Worm (Caenorhabditis elegans) whole organism, young adult: ENCODE measurements around the gene gex-5.

ENCODE experiments used
- B0336.3 ChIP-seq: fragments of 200-800 bp; sonication (Bioruptor generic); IDR thresholded peaks from 2 replicates; pipeline ENCODE4 v1.3.6; 2022; ENCODE audit warnings: missing genetic modification characterization, missing compliant biosample characterization
- C06A6.2 ChIP-seq: fragments of 200-800 bp; sonication (Bioruptor generic); conservative IDR thresholded peaks from 2 replicates; pipeline ENCODE4 v1.3.6; 2022; ENCODE audit warnings: missing genetic modification characterization, missing compliant biosample characterization
- D2030.7 ChIP-seq: fragments of 200-800 bp; sonication (Bioruptor generic); IDR thresholded peaks from 2 replicates; pipeline ENCODE4 v1.3.6; 2022; ENCODE audit warnings: missing genetic modification reagents, missing genetic modification characterization, missing compliant biosample characterization
- F10E7.11 ChIP-seq: sonication (generic microtip); optimal IDR thresholded peaks from 2 replicates; lab custom pipeline; 2017; ENCODE audit warnings: mild to moderate bottlenecking, missing genetic modification characterization, moderate library complexity, missing compliant biosample characterization
- F23B12.7 ChIP-seq: sonication (generic microtip); optimal IDR thresholded peaks from 2 replicates; lab custom pipeline; 2017; ENCODE audit warnings: missing genetic modification characterization, mild to moderate bottlenecking, missing compliant biosample characterization, antibody characterized with exemption, moderate library complexity; ENCODE audit not compliant: insufficient read depth
- F33H1.4 ChIP-seq: fragments of 200-800 bp; sonication (Bioruptor generic); IDR thresholded peaks from 2 replicates; pipeline ENCODE4 v1.3.6; 2022; ENCODE audit warnings: missing genetic modification reagents, missing genetic modification characterization, missing compliant biosample characterization
- F39B2.1 ChIP-seq: fragments of 200-800 bp; sonication (Bioruptor generic); IDR thresholded peaks from 2 replicates; pipeline ENCODE4 v1.3.6; 2022; ENCODE audit warnings: missing genetic modification reagents, missing genetic modification characterization, missing compliant biosample characterization
- K11D2.4 ChIP-seq: fragments of 200-800 bp; sonication (Bioruptor generic); IDR thresholded peaks from 2 replicates; pipeline ENCODE4 v1.3.6; 2022; ENCODE audit warnings: missing genetic modification reagents, missing genetic modification characterization, missing compliant biosample characterization
- T07F8.4 ChIP-seq: sonication (generic microtip); optimal IDR thresholded peaks from 2 replicates; lab custom pipeline; 2016; ENCODE audit warnings: mild to moderate bottlenecking, missing genetic modification characterization, moderate library complexity, missing compliant biosample characterization
- T26A5.8 ChIP-seq: sonication (generic microtip); optimal IDR thresholded peaks from 2 replicates; lab custom pipeline; 2016; ENCODE audit warnings: missing genetic modification characterization, missing compliant biosample characterization
- Y95B8A.8 ChIP-seq: fragments of 200-800 bp; sonication (Bioruptor generic); IDR thresholded peaks from 2 replicates; pipeline ENCODE4 v1.3.6; 2022; ENCODE audit warnings: missing genetic modification reagents, missing genetic modification characterization, missing compliant biosample characterization
- ZK185.1 ChIP-seq: sonication (generic microtip); optimal IDR thresholded peaks from 2 replicates; lab custom pipeline; 2016; ENCODE audit warnings: mild to moderate bottlenecking, missing genetic modification characterization, missing compliant biosample characterization; ENCODE audit not compliant: poor library complexity, severe bottlenecking
- akir-1 ChIP-seq: fragments of 200-800 bp; sonication (Bioruptor generic); optimal IDR thresholded peaks from 2 replicates; lab custom pipeline; 2018; ENCODE audit warnings: mild to moderate bottlenecking, missing genetic modification characterization, moderate library complexity, missing compliant biosample characterization
- ama-1 ChIP-seq, 3 experiments: fragments of 150-350 bp in 1 of 3; sonication (generic microtip) in 2 of 3; optimal IDR thresholded peaks; 2 replicates each; lab custom pipeline; 2014 to 2018; ENCODE audit warnings: missing biosample characterization in 2 of 3, missing genetic modification characterization in 2 of 3, missing genetic modification reagents in 2 of 3
- attf-3 ChIP-seq: fragments of 200-800 bp; sonication (Bioruptor generic); conservative IDR thresholded peaks from 2 replicates; pipeline ENCODE4 v1.3.6; 2022; ENCODE audit warnings: missing genetic modification reagents, missing genetic modification characterization, missing compliant biosample characterization
- bed-2 ChIP-seq: fragments of 200-800 bp; sonication (Bioruptor generic); IDR thresholded peaks from 2 replicates; pipeline ENCODE4 v1.3.6; 2022; ENCODE audit warnings: missing genetic modification reagents, missing genetic modification characterization, missing compliant biosample characterization
- cebp-2 ChIP-seq: fragments of 200-800 bp; sonication (Bioruptor generic); IDR thresholded peaks from 2 replicates; pipeline ENCODE4 v1.3.6; 2022; ENCODE audit warnings: missing genetic modification characterization, missing compliant biosample characterization
- ceh-100 ChIP-seq: fragments of 200-800 bp; sonication (Bioruptor generic); IDR thresholded peaks from 2 replicates; pipeline ENCODE4 v1.3.6; 2022; ENCODE audit warnings: missing genetic modification reagents, missing genetic modification characterization, missing compliant biosample characterization
- ceh-58 ChIP-seq: fragments of 200-800 bp; sonication (Bioruptor generic); IDR thresholded peaks from 2 replicates; pipeline ENCODE4 v1.3.6; 2022; ENCODE audit warnings: missing genetic modification characterization, missing compliant biosample characterization
- ceh-91 ChIP-seq: fragments of 200-800 bp; sonication (Bioruptor generic); IDR thresholded peaks from 2 replicates; pipeline ENCODE4 v1.3.6; 2022; ENCODE audit warnings: missing genetic modification reagents, missing genetic modification characterization, missing compliant biosample characterization
- dox-1 ChIP-seq: fragments of 200-800 bp; sonication (Bioruptor generic); IDR thresholded peaks from 2 replicates; pipeline ENCODE4 v1.3.6; 2022; ENCODE audit warnings: missing genetic modification reagents, missing genetic modification characterization, missing compliant biosample characterization
- dpff-1 ChIP-seq: sonication (generic microtip); optimal IDR thresholded peaks from 2 replicates; lab custom pipeline; 2017; ENCODE audit warnings: mild to moderate bottlenecking, missing genetic modification characterization, missing compliant biosample characterization
- egl-18 ChIP-seq: fragments of 200-800 bp; sonication (Bioruptor generic); IDR thresholded peaks from 2 replicates; pipeline ENCODE4 v1.3.6; 2022; ENCODE audit warnings: missing genetic modification reagents, missing genetic modification characterization, missing compliant biosample characterization
- ekl-4 ChIP-seq: fragments of 200-800 bp; sonication (Bioruptor generic); IDR thresholded peaks from 2 replicates; pipeline ENCODE4 v1.3.6; 2022; ENCODE audit warnings: missing genetic modification reagents, missing genetic modification characterization, missing compliant biosample characterization
- hmg-1.2 ChIP-seq: fragments of 200-800 bp; sonication (Bioruptor generic); IDR thresholded peaks from 2 replicates; pipeline ENCODE4 v1.3.6; 2022; ENCODE audit warnings: missing genetic modification reagents, missing genetic modification characterization, missing compliant biosample characterization
- hmg-20 ChIP-seq: fragments of 200-800 bp; sonication (Bioruptor generic); IDR thresholded peaks from 2 replicates; pipeline ENCODE4 v1.3.6; 2022; ENCODE audit warnings: missing genetic modification reagents, missing genetic modification characterization, missing compliant biosample characterization
- hsf-1 ChIP-seq: fragments of 200-800 bp; sonication (Bioruptor generic); IDR thresholded peaks from 2 replicates; pipeline ENCODE4 v1.3.6; 2022; ENCODE audit warnings: missing genetic modification reagents, missing genetic modification characterization, missing compliant biosample characterization
- lin-35 ChIP-seq, 3 experiments: fragments of 150-350 bp in 2 of 3; sonication (generic microtip) in 1 of 3; optimal IDR thresholded peaks; 2 replicates each; lab custom pipeline; 2014 to 2018; ENCODE audit warnings: missing biosample characterization in 3 of 3, missing genetic modification characterization in 3 of 3, missing genetic modification reagents in 3 of 3
- lsl-1 ChIP-seq: fragments of 200-800 bp; sonication (Bioruptor generic); optimal IDR thresholded peaks from 2 replicates; lab custom pipeline; 2018; ENCODE audit warnings: mild to moderate bottlenecking, missing genetic modification characterization, moderate library complexity, missing compliant biosample characterization
- madf-10 ChIP-seq: sonication (generic microtip); optimal IDR thresholded peaks from 2 replicates; lab custom pipeline; 2016; ENCODE audit warnings: mild to moderate bottlenecking, missing genetic modification characterization, missing compliant biosample characterization
- madf-3 ChIP-seq: fragments of 200-800 bp; sonication (Bioruptor generic); IDR thresholded peaks from 2 replicates; pipeline ENCODE4 v1.3.6; 2022; ENCODE audit warnings: missing genetic modification reagents, missing genetic modification characterization, missing compliant biosample characterization
- madf-6 ChIP-seq: fragments of 200-800 bp; sonication (Bioruptor generic); IDR thresholded peaks from 2 replicates; pipeline ENCODE4 v1.3.6; 2022; ENCODE audit warnings: missing genetic modification reagents, missing genetic modification characterization, missing compliant biosample characterization
- mcd-1 ChIP-seq: fragments of 200-800 bp; sonication (Bioruptor generic); IDR thresholded peaks from 2 replicates; pipeline ENCODE4 v1.3.6; 2022; ENCODE audit warnings: missing genetic modification reagents, missing genetic modification characterization, missing compliant biosample characterization
- nhr-120 ChIP-seq: fragments of 200-800 bp; sonication (Bioruptor generic); IDR thresholded peaks from 2 replicates; pipeline ENCODE4 v1.3.6; 2022; ENCODE audit warnings: missing genetic modification characterization, missing compliant biosample characterization
- nhr-179 ChIP-seq: sonication (generic microtip); optimal IDR thresholded peaks from 2 replicates; lab custom pipeline; 2016; ENCODE audit warnings: mild to moderate bottlenecking, missing genetic modification characterization, missing compliant biosample characterization
- pbrm-1 ChIP-seq: fragments of 200-800 bp; sonication (Bioruptor generic); IDR thresholded peaks from 2 replicates; pipeline ENCODE4 v1.3.6; 2022; ENCODE audit warnings: missing genetic modification reagents, missing genetic modification characterization, missing compliant biosample characterization
- pha-4 ChIP-seq: fragments of 150-350 bp; sonication (generic microtip); optimal IDR thresholded peaks from 2 replicates; lab custom pipeline; 2014; ENCODE audit warnings: missing biosample characterization, missing genetic modification reagents, missing genetic modification characterization
- rcor-1 ChIP-seq: fragments of 200-800 bp; sonication (Bioruptor generic); IDR thresholded peaks from 2 replicates; pipeline ENCODE4 v1.3.6; 2022; ENCODE audit warnings: missing genetic modification reagents, missing genetic modification characterization, missing compliant biosample characterization
- repo-1 ChIP-seq: sonication (generic microtip); optimal IDR thresholded peaks from 2 replicates; lab custom pipeline; 2017; ENCODE audit warnings: mild to moderate bottlenecking, missing genetic modification characterization, missing compliant biosample characterization
- tbp1 ChIP-seq: fragments of 200-800 bp; sonication (Bioruptor generic); optimal IDR thresholded peaks from 2 replicates; lab custom pipeline; 2018; ENCODE audit warnings: mild to moderate bottlenecking, missing genetic modification characterization, missing compliant biosample characterization
- zim-3 ChIP-seq: sonication (generic microtip); optimal IDR thresholded peaks from 2 replicates; lab custom pipeline; 2017; ENCODE audit warnings: mild to moderate bottlenecking, missing genetic modification characterization, moderate library complexity, missing compliant biosample characterization
- ztf-22 ChIP-seq: fragments of 200-800 bp; sonication (Bioruptor generic); optimal IDR thresholded peaks from 2 replicates; lab custom pipeline; 2018; ENCODE audit warnings: mild to moderate bottlenecking, missing genetic modification characterization, moderate library complexity, missing compliant biosample characterization
- ztf-6 ChIP-seq: fragments of 200-800 bp; sonication (Bioruptor generic); IDR thresholded peaks from 2 replicates; pipeline ENCODE4 v1.3.6; 2022; ENCODE audit warnings: missing genetic modification reagents, missing genetic modification characterization, missing compliant biosample characterization

Gene gex-5

ce11 chrIII:4754001-4754561 is 27.7 kb downstream of the gex-5 start, which contains the start of the genes rps-0 and rbg-3 (continued):
- TF ChIP-seq ama-1 (optimal IDR thresholded peaks at IDR 0.05; lab: Kevin White, UChicago): no peak
- TF ChIP-seq ama-1 (GFP tag; optimal IDR thresholded peaks at IDR 0.05; lab: Kevin White, UChicago): no peak
- peak; percentile 84 for TF ChIP-seq pha-4 (tag; lab: Kevin White, UChicago)
- TF ChIP-seq B0336.3: 0 out of 2 replicates have a peak, but pooled peaks have one; percentile 35
- TF ChIP-seq dpff-1 (tag; lab: Kevin White, UChicago): no peak
- TF ChIP-seq F39B2.1 (GFP tag; lab: Robert Waterston, UW): no peak
- TF ChIP-seq cebp-2: no peak
- peak; percentile 77 for TF ChIP-seq madf-10 (tag; lab: Kevin White, UChicago)
- TF ChIP-seq nhr-179 (tag; lab: Kevin White, UChicago): no peak
- TF ChIP-seq zim-3 (tag; lab: Kevin White, UChicago): no peak
- peak; percentile 99 for TF ChIP-seq F33H1.4
- peak in 2 of 3 experiments; percentile 64 to 92 for TF ChIP-seq lin-35 (GFP tag; optimal IDR thresholded peaks at IDR 0.05; lab: Kevin White, UChicago)
- no peak for TF ChIP-seq T07F8.4
- no peak for TF ChIP-seq nhr-120 (GFP tag; lab: Robert Waterston, UW)
- peak; percentile 64 for TF ChIP-seq tbp1 (GFP tag; lab: Kevin White, UChicago)
- TF ChIP-seq akir-1 (GFP tag; lab: Kevin White, UChicago): no peak
- no peak for TF ChIP-seq bed-2 (GFP tag; lab: Robert Waterston, UW)
- TF ChIP-seq ZK185.1 (tag; lab: Kevin White, UChicago): peak; percentile 86
- TF ChIP-seq F10E7.11 (tag; lab: Kevin White, UChicago): no peak
- TF ChIP-seq attf-3 (GFP tag; lab: Robert Waterston, UW): peak; percentile 48; the same call in 1 of the 2 replicates
- peak; percentile 41 for TF ChIP-seq ekl-4 (GFP tag; lab: Robert Waterston, UW)
- no peak for TF ChIP-seq ztf-6 (GFP tag; lab: Robert Waterston, UW)
- TF ChIP-seq egl-18 (GFP tag; lab: Robert Waterston, UW): no peak
- no peak for TF ChIP-seq ceh-58
- TF ChIP-seq hmg-20: no peak
- TF ChIP-seq T26A5.8 (tag; lab: Kevin White, UChicago): no peak
- TF ChIP-seq K11D2.4 (GFP tag; lab: Robert Waterston, UW): peak; percentile 76
- TF ChIP-seq lsl-1 (GFP tag; lab: Kevin White, UChicago): peak; percentile 68
- no peak; the same call in 1 of the 2 replicates for TF ChIP-seq C06A6.2 (GFP tag; lab: Robert Waterston, UW)
- no peak for TF ChIP-seq ztf-22 (GFP tag; lab: Kevin White, UChicago)
- TF ChIP-seq F23B12.7 (tag; lab: Kevin White, UChicago): peak; percentile 94
- TF ChIP-seq repo-1: no peak
- peak; percentile 81 for TF ChIP-seq ceh-91 (GFP tag; lab: Robert Waterston, UW)

- TF ChIP-seq dox-1 (GFP tag; lab: Robert Waterston, UW) (peak; percentile 75), Y95B8A.8 (GFP tag; lab: Robert Waterston, UW) (0 out of 2 replicates have a peak, but pooled peaks have one; percentile 23), D2030.7 (GFP tag; lab: Robert Waterston, UW) (peak; percentile 58), madf-6 (GFP tag; lab: Robert Waterston, UW) (peak; percentile 80), C06A6.2 (GFP tag; lab: Robert Waterston, UW) (peak; percentile 41; the same call in 1 of the 2 replicates), madf-3 (GFP tag; lab: Robert Waterston, UW) (0 out of 2 replicates have a peak, but pooled peaks have one; percentile 25), F33H1.4 (peak; percentile 99), ceh-100 (GFP tag; lab: Robert Waterston, UW) (peak; percentile 52), hsf-1 (GFP tag; lab: Robert Waterston, UW) (peak; percentile 82), pbrm-1 (GFP tag; lab: Robert Waterston, UW) (peak; percentile 68), hmg-20 (peak; percentile 39; the same call in 1 of the 2 replicates), K11D2.4 (GFP tag; lab: Robert Waterston, UW) (peak; percentile 80), rcor-1 (GFP tag; lab: Robert Waterston, UW) (peak; percentile 55), hmg-1.2 (peak; percentile 67), mcd-1 (GFP tag; lab: Robert Waterston, UW) (peak; percentile 87), ekl-4 (GFP tag; lab: Robert Waterston, UW) (peak; percentile 91), ceh-91 (GFP tag; lab: Robert Waterston, UW) (peak; percentile 62)
- TF ChIP-seq, all 124 proteins: peak for 17; not testable (repeated sequence) for 107
Measured at ce11 chrIII:4752569-4752968, 29.2 kb downstream of the gex-5 start.
